Worm (Caenorhabditis elegans) whole organism, late embryonic: ENCODE data around the gene B0303.7.

Experiments used
- T23F11.4 ChIP-seq: fragments of 200-800 bp; sonication (Bioruptor generic); optimal IDR thresholded peaks from 2 replicates; lab custom pipeline; 2018; ENCODE audit warnings: mild to moderate bottlenecking, missing genetic modification characterization, missing compliant biosample characterization
- hlh-8 ChIP-seq: sonication (generic microtip); optimal IDR thresholded peaks from 2 replicates; lab custom pipeline; 2016; ENCODE audit warnings: missing genotype, missing genetic modification characterization, missing compliant biosample characterization

ce11 chrIII:8709735-8710134 is 16.3 kb downstream of the B0303.7 start:
- TF ChIP-seq hlh-8 (tag; lab: Kevin White, UChicago) (no peak), T23F11.4 (GFP tag; lab: Kevin White, UChicago) (no peak)
